Fruit fly (Drosophila melanogaster): ENCODE data around the gene mrt.

Gene mrt

dm6 chr3R:27281022-27281810 is 1.2 kb downstream of the mrt start (continued):
- TF ChIP-seq lilli (GFP tag; optimal IDR thresholded peaks at IDR 0.05), result peak; percentile 98
- TF ChIP-seq CG1792 (GFP tag; optimal IDR thresholded peaks at IDR 0.05), result peak; percentile 92
- TF ChIP-seq CoRest (tag; optimal IDR thresholded peaks at IDR 0.05), result peak; percentile 94
- peak; percentile 97 for TF ChIP-seq stc (GFP tag; IDR thresholded peaks at IDR 0.05)
- peak; percentile 91 for TF ChIP-seq nau (GFP tag; optimal IDR thresholded peaks at IDR 0.05)
- TF ChIP-seq bigmax (GFP tag; optimal IDR thresholded peaks at IDR 0.05), result peak; percentile 68
- peak; percentile 97 for TF ChIP-seq ken (GFP tag; IDR thresholded peaks at IDR 0.05)
- no peak for TF ChIP-seq Lpt (GFP tag; optimal IDR thresholded peaks at IDR 0.05)
- TF ChIP-seq lmd (GFP tag; IDR thresholded peaks at IDR 0.05), result peak; percentile 97
- TF ChIP-seq gfzf (GFP tag; optimal IDR thresholded peaks at IDR 0.05), result no peak
- peak; percentile 89 to 96 for TF ChIP-seq Pdp1 (GFP tag; optimal IDR thresholded peaks at IDR 0.05)
- TF ChIP-seq emc (GFP tag; optimal IDR thresholded peaks at IDR 0.05), result peak; percentile 91
- TF ChIP-seq CG10267 (tag; optimal IDR thresholded peaks at IDR 0.05), result peak; percentile 87
- peak; percentile 99 for TF ChIP-seq Ets65A (GFP tag)
- peak; percentile 94 for TF ChIP-seq CG17361 (GFP tag; IDR thresholded peaks at IDR 0.05)
- TF ChIP-seq Hmr (GFP tag; optimal IDR thresholded peaks at IDR 0.05), result peak; percentile 98
- TF ChIP-seq hth (optimal IDR thresholded peaks at IDR 0.05), result no peak
- peak; percentile 91 for TF ChIP-seq CG11696 (GFP tag; IDR thresholded peaks at IDR 0.05)
- peak in 1 of 2 experiments; percentile 88 for TF ChIP-seq Eip74EF (GFP tag; optimal IDR thresholded peaks at IDR 0.05)
- peak; percentile 94 to 98 for TF ChIP-seq bsh (GFP tag; optimal IDR thresholded peaks at IDR 0.05)
- TF ChIP-seq CG8944 (GFP tag; optimal IDR thresholded peaks at IDR 0.05), result peak; percentile 93
- TF ChIP-seq pros (GFP tag; optimal IDR thresholded peaks at IDR 0.05), result peak; percentile 96
- TF ChIP-seq Trl (optimal IDR thresholded peaks at IDR 0.05), result peak; percentile 78 to 92
- peak; percentile 94 for TF ChIP-seq Trl (GFP tag; optimal IDR thresholded peaks at IDR 0.05)
- TF ChIP-seq CG12769 (tag; optimal IDR thresholded peaks at IDR 0.05), result peak; percentile 99
- TF ChIP-seq CG18619 (GFP tag; optimal IDR thresholded peaks at IDR 0.05), result peak; percentile 96
- peak; percentile 97 for TF ChIP-seq CG17328 (GFP tag; IDR thresholded peaks at IDR 0.05)
- peak; percentile 89 for TF ChIP-seq CG10147 (GFP tag; optimal IDR thresholded peaks at IDR 0.05)
- TF ChIP-seq CG6175 (GFP tag; IDR thresholded peaks at IDR 0.05), result peak; percentile 93
- TF ChIP-seq odd (GFP tag; optimal IDR thresholded peaks at IDR 0.05), result peak; percentile 93
- peak; percentile 98 for TF ChIP-seq seq (GFP tag; IDR thresholded peaks at IDR 0.05)
- peak; percentile 97 for TF ChIP-seq CG11695 (GFP tag; IDR thresholded peaks at IDR 0.05)
- TF ChIP-seq tin (GFP tag; optimal IDR thresholded peaks at IDR 0.05), result peak; percentile 94
- TF ChIP-seq CG3726 (GFP tag; IDR thresholded peaks at IDR 0.05), result peak; percentile 96
- TF ChIP-seq ci (GFP tag; IDR thresholded peaks at IDR 0.05), result peak; percentile 98
- TF ChIP-seq mam (GFP tag; optimal IDR thresholded peaks at IDR 0.05), result peak; percentile 96
- TF ChIP-seq CG2199 (GFP tag; IDR thresholded peaks at IDR 0.05), result peak; percentile 96; the same call in 2 of the 3 replicates
- TF ChIP-seq CG14860 (GFP tag; IDR thresholded peaks at IDR 0.05; ENCODE audit: partially characterized antibody), result peak; percentile 63
- TF ChIP-seq CG17385 (GFP tag; optimal IDR thresholded peaks at IDR 0.05), result peak; percentile 91
- peak; percentile 92 for TF ChIP-seq CG4282 (GFP tag; optimal IDR thresholded peaks at IDR 0.05)
- peak; percentile 90 for TF ChIP-seq gt (GFP tag; IDR thresholded peaks at IDR 0.05)
- no peak for TF ChIP-seq tll (GFP tag; optimal IDR thresholded peaks at IDR 0.05)
- peak; percentile 22 for TF ChIP-seq Dp (GFP tag; optimal IDR thresholded peaks at IDR 0.05)
- TF ChIP-seq CG30431 (GFP tag; optimal IDR thresholded peaks at IDR 0.05), result peak; percentile 97
- peak; percentile 93 for TF ChIP-seq wor (GFP tag; IDR thresholded peaks at IDR 0.05)
- peak; percentile 95 for TF ChIP-seq peb (GFP tag; IDR thresholded peaks at IDR 0.05)
- TF ChIP-seq cato (GFP tag; optimal IDR thresholded peaks at IDR 0.05; ENCODE audit: borderline replicate concordance), result peak; percentile 81
- peak; percentile 97 for TF ChIP-seq H2.0 (GFP tag; IDR thresholded peaks at IDR 0.05)
- peak; percentile 97 for TF ChIP-seq CG12071 (GFP tag; optimal IDR thresholded peaks at IDR 0.05)
- peak; percentile 89 for TF ChIP-seq gcm2 (GFP tag; optimal IDR thresholded peaks at IDR 0.05)
